Worm (Caenorhabditis elegans) whole organism, midembryonic: ENCODE results near the gene pgp-6.

Experiments
- T22C8.4 ChIP-seq: fragments of 200-800 bp; sonication (Bioruptor generic); IDR thresholded peaks from 2 replicates; pipeline ENCODE4 v1.3.6; 2022; ENCODE audit warnings: missing genetic modification characterization, missing compliant biosample characterization
- cog-1 ChIP-seq: sonication (generic microtip); optimal IDR thresholded peaks from 2 replicates; lab custom pipeline; 2016; ENCODE audit warnings: missing genetic modification characterization, missing compliant biosample characterization
- flt-1 ChIP-seq: fragments of 200-800 bp; sonication (Bioruptor generic); IDR thresholded peaks from 2 replicates; pipeline ENCODE4 v1.3.6; 2022; ENCODE audit warnings: missing genetic modification characterization, missing compliant biosample characterization
- klf-2 ChIP-seq: fragments of 200-800 bp; sonication (Bioruptor generic); conservative IDR thresholded peaks from 2 replicates; pipeline ENCODE4 v1.3.6; 2022; ENCODE audit warnings: missing genetic modification reagents, missing genetic modification characterization, missing compliant biosample characterization
- med-1 ChIP-seq: sonication (generic microtip); optimal IDR thresholded peaks from 2 replicates; lab custom pipeline; 2017; ENCODE audit warnings: missing genetic modification characterization, mild to moderate bottlenecking, missing compliant biosample characterization, antibody characterized with exemption, missing genetic modification reagents; ENCODE audit not compliant: insufficient read depth
- ref-1 ChIP-seq: fragments of 200-800 bp; sonication (Bioruptor generic); conservative IDR thresholded peaks from 2 replicates; pipeline ENCODE4 v1.3.6; 2022; ENCODE audit warnings: missing genetic modification reagents, missing genetic modification characterization, missing compliant biosample characterization
- tab-1 ChIP-seq: fragments of 200-800 bp; sonication (Bioruptor generic); IDR thresholded peaks from 2 replicates; pipeline ENCODE4 v1.3.6; 2022; ENCODE audit warnings: missing genetic modification characterization, missing compliant biosample characterization
- ztf-23 ChIP-seq: fragments of 200-800 bp; sonication (Bioruptor generic); IDR thresholded peaks from 2 replicates; pipeline ENCODE4 v1.3.6; 2022; ENCODE audit warnings: missing genetic modification reagents, missing genetic modification characterization, missing compliant biosample characterization

- no peak for TF ChIP-seq tab-1 (GFP tag; lab: Robert Waterston, UW)
- TF ChIP-seq cog-1 (tag; lab: Kevin White, UChicago) = no peak
- TF ChIP-seq med-1 (GFP tag; lab: Kevin White, UChicago) = no peak
- no peak for TF ChIP-seq T22C8.4 (GFP tag; lab: Robert Waterston, UW)
- TF ChIP-seq ref-1 (GFP tag; lab: Robert Waterston, UW) = no peak
- no peak for TF ChIP-seq ztf-23 (GFP tag; lab: Robert Waterston, UW)
- no peak for TF ChIP-seq flt-1
- no peak for TF ChIP-seq klf-2
These were observed 18.0 kb downstream of the pgp-6 start, which contains the start of gene pgp-5 for ce11 chrX:10859211-10859610.
